Worm (Caenorhabditis elegans): ENCODE data around the gene K10H10.12.

DNA sequence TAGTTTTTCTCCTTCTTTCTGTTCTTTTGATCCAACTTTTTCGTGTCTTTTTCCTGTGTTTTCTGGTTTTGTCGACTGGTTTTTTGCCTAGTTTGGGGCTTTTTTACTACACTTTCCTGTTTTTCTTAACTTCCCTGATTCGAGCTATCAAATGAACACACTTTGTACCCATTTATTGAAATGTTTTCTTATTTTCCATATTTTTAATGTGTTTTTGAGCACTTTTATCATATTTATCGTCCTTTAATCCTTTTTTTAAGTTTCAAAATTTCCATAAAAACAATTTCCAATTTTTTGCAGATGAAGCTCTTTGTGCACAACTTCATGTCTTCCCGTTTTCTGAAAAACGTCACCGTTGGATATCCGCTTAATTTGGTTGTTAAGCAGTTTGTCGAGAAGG, 27.9 kb upstream of the K10H10.12 start, which contains the start of gene C04H5.1:
- TF ChIP-seq him-1 (tag; optimal IDR thresholded peaks at IDR 0.05), result no peak
- no peak for TF ChIP-seq W03F9.2 (tag; optimal IDR thresholded peaks at IDR 0.05)

Measured in whole organism, L4/young adult.